Fruit fly (Drosophila melanogaster): ENCODE data around the gene CG14545.

DNA sequence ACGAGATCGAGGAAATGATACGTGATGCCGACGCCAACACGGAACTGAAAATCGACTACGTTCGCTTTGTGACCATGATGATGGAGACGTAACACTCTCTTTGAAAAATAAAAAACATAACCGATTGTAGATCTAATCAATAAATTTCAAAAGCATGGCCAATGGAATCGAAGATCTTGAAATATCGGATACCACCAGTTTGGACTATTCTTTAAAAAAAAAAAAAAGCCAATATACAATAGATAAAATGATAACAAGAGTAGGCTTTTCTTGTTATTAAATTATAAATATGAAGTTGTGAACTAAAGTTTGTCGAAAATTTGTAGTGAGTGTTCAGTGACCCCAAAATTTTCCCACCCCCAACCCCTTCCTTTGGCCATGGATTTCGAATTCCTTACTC, 39.5 kb downstream of the CG14545 start, which contains the start of the genes Acam and CG17770:
- no peak for TF ChIP-seq cic (GFP tag; optimal IDR thresholded peaks at IDR 0.05)
- TF ChIP-seq Hr96 (GFP tag; optimal IDR thresholded peaks at IDR 0.05) = no peak
- TF ChIP-seq CG14711 (tag; optimal IDR thresholded peaks at IDR 0.05) = no peak
- no peak for TF ChIP-seq CG1620 (GFP tag; optimal IDR thresholded peaks at IDR 0.05)
- TF ChIP-seq pad (GFP tag; optimal IDR thresholded peaks at IDR 0.05) = no peak

All from whole organism, adult.